Fruit fly (Drosophila melanogaster) whole organism, wandering third instar larva: ENCODE measurements around the gene CG31174.

Experiments used
- CG32264 ChIP-seq: fragments of 200-800 bp; sonication (Bioruptor generic); optimal IDR thresholded peaks from 2 replicates; lab custom pipeline; 2016; ENCODE audit warnings: missing biosample characterization, missing genetic modification characterization
- CG9705 ChIP-seq: fragments of 200-800 bp; sonication (Bioruptor generic); optimal IDR thresholded peaks from 2 replicates; lab custom pipeline; 2018; ENCODE audit warnings: missing biosample characterization, mild to moderate bottlenecking, missing genetic modification characterization
- CrebA ChIP-seq: fragments of 200-800 bp; sonication (Bioruptor generic); optimal IDR thresholded peaks from 2 replicates; lab custom pipeline; 2016; ENCODE audit warnings: missing biosample characterization, mild to moderate bottlenecking, missing genetic modification characterization, borderline replicate concordance
- Dif ChIP-seq: fragments of 200-275, 200-300 bp; sonication (Bioruptor generic); optimal IDR thresholded peaks from 2 replicates; lab custom pipeline; 2018; ENCODE audit warnings: missing biosample characterization, missing genetic modification characterization; ENCODE audit not compliant: partially characterized antibody
- HLH106 ChIP-seq: fragments of 200-800 bp; optimal IDR thresholded peaks from 3 replicates; lab custom pipeline; 2019; ENCODE audit warnings: missing biosample characterization, mild to moderate bottlenecking, missing genetic modification characterization, moderate library complexity
- Hnf4 ChIP-seq: fragments of 200-800 bp; sonication (Bioruptor generic); optimal IDR thresholded peaks from 2 replicates; lab custom pipeline; 2016; ENCODE audit warnings: missing biosample characterization, mild to moderate bottlenecking, missing genetic modification characterization
- Hr83 ChIP-seq: fragments of 200-300 bp; sonication (Bioruptor generic); optimal IDR thresholded peaks from 2 replicates; lab custom pipeline; 2016; ENCODE audit warnings: missing biosample characterization, mild to moderate bottlenecking, missing genetic modification characterization, moderate library complexity; ENCODE audit not compliant: poor library complexity, severe bottlenecking
- N ChIP-seq: fragments of >200 bp; optimal IDR thresholded peaks from 2 replicates; lab custom pipeline; 2018; ENCODE audit warnings: missing biosample characterization, missing external identifiers, missing genetic modification characterization
- OdsH ChIP-seq: fragments of 200-800 bp; sonication (Bioruptor generic); optimal IDR thresholded peaks from 2 replicates; lab custom pipeline; 2016; ENCODE audit warnings: missing biosample characterization, mild to moderate bottlenecking, missing genetic modification characterization
- Rel ChIP-seq, 2 experiments: fragments of 200-800 bp; sonication (Bioruptor generic) in 1 of 2; optimal IDR thresholded peaks; 2 replicates in 1 of 2; 3 replicates in 1 of 2; lab custom pipeline; 2016 to 2019; ENCODE audit warnings: mild to moderate bottlenecking in 2 of 2, missing biosample characterization in 2 of 2, missing genetic modification characterization in 2 of 2, moderate library complexity in 1 of 2
- Vsx2 ChIP-seq: fragments of 200-300, 225-300 bp; sonication (Bioruptor generic); optimal IDR thresholded peaks from 2 replicates; lab custom pipeline; 2018; ENCODE audit warnings: missing biosample characterization, missing genetic modification characterization; ENCODE audit not compliant: partially characterized antibody
- br ChIP-seq: fragments of 200-800 bp; sonication (Bioruptor generic); optimal IDR thresholded peaks from 2 replicates; lab custom pipeline; 2016; ENCODE audit warnings: missing biosample characterization, missing genetic modification characterization
- brk ChIP-seq: fragments of 200-800 bp; sonication (Bioruptor generic); optimal IDR thresholded peaks from 2 replicates; lab custom pipeline; 2016; ENCODE audit warnings: missing biosample characterization, mild to moderate bottlenecking, missing genetic modification characterization
- dmrt93B ChIP-seq: fragments of 200-800 bp; sonication (Bioruptor generic); optimal IDR thresholded peaks from 2 replicates; lab custom pipeline; 2018; ENCODE audit warnings: missing biosample characterization, mild to moderate bottlenecking, missing genetic modification characterization
- ey ChIP-seq: fragments of 200-800 bp; sonication (Bioruptor generic); optimal IDR thresholded peaks from 2 replicates; lab custom pipeline; 2016; ENCODE audit warnings: missing biosample characterization, missing genetic modification characterization
- foxo ChIP-seq, 2 experiments: fragments of 200-800 bp; sonication (Bioruptor generic); optimal IDR thresholded peaks; 2 replicates in 1 of 2; 3 replicates in 1 of 2; lab custom pipeline; 2016 to 2017; ENCODE audit warnings: missing biosample characterization in 2 of 2, missing genetic modification characterization in 2 of 2
- fru ChIP-seq: fragments of 200-800 bp; sonication (Bioruptor generic); optimal IDR thresholded peaks from 3 replicates; lab custom pipeline; 2016; ENCODE audit warnings: missing biosample characterization, mild to moderate bottlenecking, missing genetic modification characterization
- h ChIP-seq: fragments of 200-800 bp; sonication (Bioruptor generic); optimal IDR thresholded peaks from 3 replicates; lab custom pipeline; 2016; ENCODE audit warnings: missing biosample characterization, mild to moderate bottlenecking, missing genetic modification characterization
- lola ChIP-seq: fragments of >200 bp; optimal IDR thresholded peaks from 2 replicates; lab custom pipeline; 2017; ENCODE audit warnings: missing biosample characterization, missing genetic modification characterization
- psq ChIP-seq: fragments of 200-800 bp; sonication (Bioruptor generic); optimal IDR thresholded peaks from 3 replicates; lab custom pipeline; 2017; ENCODE audit warnings: missing biosample characterization, mild to moderate bottlenecking, missing genetic modification characterization, moderate library complexity
- rgr ChIP-seq: fragments of 200-800 bp; sonication (Bioruptor generic); optimal IDR thresholded peaks from 3 replicates; lab custom pipeline; 2016; ENCODE audit warnings: missing biosample characterization, mild to moderate bottlenecking, missing genetic modification characterization
- sage ChIP-seq: fragments of 200-800 bp; sonication (Bioruptor generic); optimal IDR thresholded peaks from 2 replicates; lab custom pipeline; 2016; ENCODE audit warnings: missing biosample characterization, mild to moderate bottlenecking, missing genetic modification characterization
- tai ChIP-seq: sonication (Bioruptor generic); optimal IDR thresholded peaks from 2 replicates; lab custom pipeline; 2016; ENCODE audit warnings: missing biosample characterization, missing genetic modification characterization
- woc ChIP-seq: sonication (Bioruptor generic); optimal IDR thresholded peaks from 2 replicates; lab custom pipeline; 2016; ENCODE audit warnings: missing biosample characterization, mild to moderate bottlenecking, missing genetic modification characterization

CG31174 gene

DNA sequence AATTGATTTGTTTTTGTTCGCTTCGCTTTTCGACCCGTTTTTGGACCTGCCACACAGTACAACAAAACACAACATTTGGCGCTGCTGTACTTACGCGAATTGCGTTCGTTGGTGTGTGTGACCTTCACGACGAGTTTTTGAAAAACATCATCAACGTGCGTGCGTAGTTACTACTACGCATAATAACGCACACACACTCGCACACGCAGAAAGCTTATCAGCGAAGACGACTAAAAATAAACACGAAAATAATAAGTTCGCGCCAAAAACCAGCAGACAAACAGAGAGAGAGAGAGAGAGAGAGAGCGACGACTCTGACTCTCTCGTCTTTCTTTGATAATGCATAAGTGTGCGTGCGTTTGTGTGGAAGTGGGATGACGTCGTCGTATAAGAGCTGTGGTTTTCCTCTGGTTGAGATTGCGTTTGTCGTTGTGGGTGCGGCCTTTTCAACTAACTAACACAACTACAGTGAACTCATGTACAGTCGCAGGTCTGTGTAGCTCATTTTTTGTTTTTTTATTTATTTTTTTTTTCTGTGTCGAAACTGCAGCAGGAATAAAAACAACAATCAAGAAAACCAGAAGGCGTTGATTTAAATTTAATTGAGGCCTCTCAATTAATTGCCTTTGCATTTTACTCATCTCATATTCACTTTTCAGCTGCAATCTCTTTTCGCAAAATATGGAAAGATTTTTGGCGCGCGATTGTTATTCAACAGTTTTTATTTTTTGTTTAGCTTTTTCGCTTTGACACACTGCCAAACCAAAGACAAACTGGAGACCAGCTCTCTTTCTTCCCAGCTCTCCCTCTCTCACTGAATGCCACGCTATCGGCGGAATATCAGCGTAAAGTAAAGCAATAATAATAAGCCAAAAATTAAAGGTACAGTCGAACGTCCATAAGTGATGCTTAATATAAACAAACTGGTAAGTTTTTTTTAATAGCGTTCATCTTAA, 15.4 kb downstream of the CG31174 start (continued):
- TF ChIP-seq brk (GFP tag; lab: Kevin White, UChicago): peak; percentile 86
- no peak for TF ChIP-seq ey (GFP tag; lab: Kevin White, UChicago)

DNA sequence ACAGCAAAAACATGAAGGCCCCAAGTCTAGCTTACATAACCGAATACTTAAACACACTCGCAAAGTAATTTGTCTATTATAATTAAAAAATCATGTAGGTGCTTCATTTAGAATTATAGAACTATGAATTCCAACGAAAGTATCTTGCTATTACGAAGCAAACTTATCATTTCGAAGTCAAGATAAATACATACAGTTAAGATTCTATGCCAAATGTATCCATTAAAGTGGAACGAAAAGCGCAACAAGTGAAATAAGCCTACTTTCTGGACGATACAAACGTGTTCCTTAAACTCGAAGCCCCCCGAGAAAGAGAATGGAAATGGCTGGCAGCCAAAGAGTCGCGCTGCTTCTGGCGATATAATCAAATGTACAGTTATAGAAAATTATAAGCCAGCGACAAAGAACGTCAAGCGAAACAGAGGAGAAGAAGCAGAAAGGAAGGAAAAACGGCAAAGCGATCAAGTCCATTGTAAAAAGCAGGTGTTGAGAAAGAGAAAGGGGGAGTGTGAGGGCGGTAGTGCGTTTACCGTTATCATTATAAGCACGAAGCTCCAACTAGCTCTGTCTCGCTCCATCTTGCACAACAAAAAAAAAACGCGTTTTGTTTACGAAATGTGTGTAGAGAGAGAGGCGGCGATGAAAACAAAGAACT, 16.6 kb downstream of the CG31174 start:
- TF ChIP-seq Hnf4 (GFP tag; lab: Kevin White, UChicago): no peak
- peak; percentile 75 for TF ChIP-seq psq
- no peak for TF ChIP-seq CG32264 (GFP tag; lab: Kevin White, UChicago)
- TF ChIP-seq rgr (GFP tag; lab: Kevin White, UChicago): peak; percentile 22
- peak; percentile 9 for TF ChIP-seq fru
- TF ChIP-seq Dif (GFP tag; lab: Kevin White, UChicago): no peak
- no peak for TF ChIP-seq Vsx2 (GFP tag; lab: Kevin White, UChicago)
- TF ChIP-seq OdsH (GFP tag; lab: Kevin White, UChicago): peak; percentile 7
- TF ChIP-seq Rel (GFP tag; optimal IDR thresholded peaks at IDR 0.05; lab: Kevin White, UChicago): no peak
- peak; percentile 10 for TF ChIP-seq Rel (tag; optimal IDR thresholded peaks at IDR 0.05; lab: Kevin White, UChicago)
- peak; percentile 2 for TF ChIP-seq Hr83 (GFP tag; lab: Kevin White, UChicago)

DNA sequence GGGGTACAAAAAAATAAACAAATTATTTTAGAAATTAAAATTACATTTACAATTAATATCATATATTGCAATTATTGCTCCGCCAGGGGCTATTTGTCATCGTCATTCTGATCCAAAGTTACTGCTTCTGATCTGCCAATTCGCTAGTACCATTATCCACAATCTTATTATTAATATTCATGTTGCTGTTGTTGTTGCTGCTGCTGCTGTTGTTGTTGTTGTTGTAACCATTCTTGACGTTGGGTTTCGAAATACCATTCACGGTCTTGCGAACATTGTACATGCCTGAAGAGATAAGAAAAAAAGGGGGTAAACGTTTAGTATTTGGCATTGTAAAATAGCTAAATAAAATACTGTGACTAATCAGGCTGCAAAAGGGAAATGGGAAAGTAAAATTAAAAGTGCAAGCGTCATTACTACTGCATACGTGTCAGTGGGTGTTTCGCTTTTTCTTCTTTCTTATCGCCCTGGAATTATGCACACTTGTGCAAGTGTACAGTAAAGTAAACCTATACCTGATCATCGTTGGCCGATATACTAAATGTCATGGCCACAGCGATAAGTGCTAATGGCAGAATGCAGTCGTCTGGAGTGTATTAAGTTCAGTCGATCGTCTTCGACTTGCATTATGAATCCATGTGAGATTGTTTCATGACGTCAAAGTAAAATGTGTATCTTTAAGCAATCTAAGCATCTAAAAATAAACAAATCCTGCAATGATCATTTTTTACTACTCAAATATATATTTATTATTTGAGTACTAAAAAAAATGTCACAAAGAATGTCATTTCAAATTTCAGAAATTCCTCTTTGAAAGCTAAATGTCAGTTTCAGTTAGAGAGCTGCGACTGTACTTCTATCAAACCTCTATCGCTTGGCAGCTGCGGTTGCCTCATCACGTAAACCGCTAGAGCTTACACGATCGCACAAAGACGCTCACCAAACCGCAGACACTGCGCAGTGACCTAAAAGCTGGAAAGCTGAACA, 17.4 kb downstream of the CG31174 start:
- TF ChIP-seq Hnf4 (GFP tag; lab: Kevin White, UChicago) (no peak), Rel (GFP tag; optimal IDR thresholded peaks at IDR 0.05; lab: Kevin White, UChicago) (no peak), Rel (tag; optimal IDR thresholded peaks at IDR 0.05; lab: Kevin White, UChicago) (peak; percentile 51), CrebA (GFP tag; lab: Kevin White, UChicago) (peak; percentile 58), br (no peak), sage (GFP tag; lab: Kevin White, UChicago) (no peak), brk (GFP tag; lab: Kevin White, UChicago) (no peak), Dif (GFP tag; lab: Kevin White, UChicago) (peak; percentile 36)

DNA sequence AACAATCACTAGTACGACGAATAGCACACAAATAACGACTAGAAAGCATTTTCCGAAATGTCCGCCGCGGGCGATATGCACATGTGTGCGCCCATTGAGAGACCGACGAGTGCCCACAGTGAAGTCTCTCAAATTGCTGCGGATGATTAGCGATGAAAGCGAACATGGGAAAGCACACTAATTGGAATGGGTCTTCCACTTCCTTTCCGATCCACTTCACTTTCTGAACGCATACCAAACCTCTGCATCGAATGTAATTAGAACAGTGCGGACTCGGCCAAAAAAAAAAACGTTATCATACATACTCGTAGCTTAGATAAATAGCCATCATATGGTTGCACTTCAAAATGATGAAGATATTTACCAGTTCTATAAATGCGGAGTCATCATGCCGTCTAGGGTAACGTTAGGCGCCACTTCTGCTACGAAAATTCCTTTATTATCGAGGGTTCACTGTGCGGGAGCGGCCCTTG, 19.3 kb downstream of the CG31174 start:
- TF ChIP-seq dmrt93B (GFP tag; lab: Kevin White, UChicago) (peak; percentile 24), HLH106 (peak; percentile 3), lola (GFP tag; lab: Kevin White, UChicago) (no peak), h (GFP tag; lab: Kevin White, UChicago) (peak; percentile 51), psq (peak; percentile 26), foxo (GFP tag; optimal IDR thresholded peaks at IDR 0.05; lab: Kevin White, UChicago) (peak in 1 of 2 experiments; percentile 23), br (peak; percentile 40), N (GFP tag; lab: Kevin White, UChicago) (no peak), Rel (GFP tag; optimal IDR thresholded peaks at IDR 0.05; lab: Kevin White, UChicago) (no peak), Rel (tag; optimal IDR thresholded peaks at IDR 0.05; lab: Kevin White, UChicago) (peak; percentile 91), woc (GFP tag; lab: Kevin White, UChicago) (peak; percentile 26), fru (peak; percentile 29), CG9705 (GFP tag; lab: Kevin White, UChicago) (no peak), ey (GFP tag; lab: Kevin White, UChicago) (peak; percentile 51), rgr (GFP tag; lab: Kevin White, UChicago) (peak; percentile 20), tai (GFP tag; lab: Kevin White, UChicago) (no peak), OdsH (GFP tag; lab: Kevin White, UChicago) (peak; percentile 0)
